Fruit fly (Drosophila melanogaster) whole organism, embryonic: ENCODE results near the gene CG12279.

Experiments used
- Abd-B ChIP-seq: fragments of 200-800 bp; sonication (Bioruptor generic); optimal IDR thresholded peaks from 2 replicates; lab custom pipeline; 2018; ENCODE audit warnings: missing biosample characterization, mild to moderate bottlenecking, missing genetic modification characterization, moderate library complexity
- Asciz ChIP-seq: fragments of 200-800 bp; sonication (Bioruptor generic); optimal IDR thresholded peaks from 2 replicates; lab custom pipeline; 2017; ENCODE audit warnings: missing biosample characterization, mild to moderate bottlenecking, missing genetic modification characterization, missing genetic modification reagents
- Awh ChIP-seq: fragments of 200-800 bp; sonication (Bioruptor generic); IDR thresholded peaks from 2 replicates; pipeline ENCODE4, ENCODE4 v1.3.6; 2022; ENCODE audit warnings: missing biosample characterization, missing genetic modification characterization
- CG11398 ChIP-seq: fragments of 200-800 bp; sonication (Bioruptor generic); optimal IDR thresholded peaks from 2 replicates; lab custom pipeline; 2016; ENCODE audit warnings: missing biosample characterization, missing genetic modification characterization
- CG12299 ChIP-seq: fragments of 200-800 bp; sonication (Bioruptor generic); optimal IDR thresholded peaks from 2 replicates; lab custom pipeline; 2018; ENCODE audit warnings: missing biosample characterization, mild to moderate bottlenecking, missing genetic modification characterization
- CG14014 ChIP-seq: fragments of 200-800 bp; sonication (Bioruptor generic); IDR thresholded peaks from 2 replicates; pipeline ENCODE4 v1.3.6; 2022; ENCODE audit warnings: missing biosample characterization, missing genetic modification characterization
- CG14710 ChIP-seq: fragments of 200-800 bp; sonication (Bioruptor generic); optimal IDR thresholded peaks from 3 replicates; lab custom pipeline; 2019; ENCODE audit warnings: missing biosample characterization, mild to moderate bottlenecking, missing genetic modification characterization, moderate library complexity
- CG17802 ChIP-seq: fragments of 200-800 bp; sonication (Bioruptor generic); optimal IDR thresholded peaks from 2 replicates; lab custom pipeline; 2018; ENCODE audit warnings: missing biosample characterization, mild to moderate bottlenecking, missing genetic modification characterization, moderate library complexity
- CG17912 ChIP-seq: fragments of 200-800 bp; sonication (Bioruptor generic); optimal IDR thresholded peaks from 2 replicates; lab custom pipeline; 2018; ENCODE audit warnings: missing biosample characterization, mild to moderate bottlenecking, missing genetic modification characterization
- CG18011 ChIP-seq: fragments of 200-800 bp; sonication (Bioruptor generic); optimal IDR thresholded peaks from 2 replicates; lab custom pipeline; 2017; ENCODE audit warnings: missing biosample characterization, missing genetic modification characterization, mild to moderate bottlenecking, moderate library complexity, missing genotype
- CG2678 ChIP-seq: fragments of 200-800 bp; sonication (Bioruptor generic); optimal IDR thresholded peaks from 3 replicates; lab custom pipeline; 2019; ENCODE audit warnings: missing biosample characterization, mild to moderate bottlenecking, missing genetic modification characterization, moderate library complexity
- CG31388 ChIP-seq: fragments of 200-800 bp; sonication (Bioruptor generic); optimal IDR thresholded peaks from 2 replicates; lab custom pipeline; 2016; ENCODE audit warnings: missing biosample characterization, missing genetic modification characterization
- CG34376 ChIP-seq: fragments of 200-800 bp; sonication (Bioruptor generic); optimal IDR thresholded peaks from 2 replicates; lab custom pipeline; 2018; ENCODE audit warnings: missing biosample characterization, mild to moderate bottlenecking, missing genetic modification characterization
- CG4360 ChIP-seq: fragments of 200-800 bp; sonication (Bioruptor generic); IDR thresholded peaks from 2 replicates; pipeline ENCODE4 v1.3.6; 2022; ENCODE audit warnings: missing biosample characterization, missing genetic modification characterization
- CG43689 ChIP-seq: fragments of 200-800 bp; sonication (Bioruptor generic); IDR thresholded peaks from 2 replicates; pipeline ENCODE4 v1.3.6; 2022; ENCODE audit warnings: missing biosample characterization, missing genetic modification characterization
- CG4707 ChIP-seq: fragments of 200-800 bp; sonication (Bioruptor generic); optimal IDR thresholded peaks from 2 replicates; lab custom pipeline; 2018; ENCODE audit warnings: missing biosample characterization, mild to moderate bottlenecking, missing genetic modification characterization, moderate library complexity
- CG6175 ChIP-seq: fragments of 200-800 bp; sonication (Bioruptor generic); IDR thresholded peaks from 3 replicates; pipeline ENCODE4 v1.3.6; 2022; ENCODE audit warnings: missing biosample characterization, missing genetic modification characterization
- CG6654 ChIP-seq: fragments of 200-800 bp; sonication (Bioruptor generic); optimal IDR thresholded peaks from 2 replicates; lab custom pipeline; 2017; ENCODE audit warnings: missing biosample characterization, mild to moderate bottlenecking, missing genetic modification characterization
- CG8359 ChIP-seq: fragments of 200-800 bp; sonication (Bioruptor generic); optimal IDR thresholded peaks from 2 replicates; lab custom pipeline; 2017; ENCODE audit warnings: missing biosample characterization, mild to moderate bottlenecking, missing genetic modification characterization, borderline replicate concordance
- CTCF ChIP-seq: fragments of 200-800 bp; sonication (Bioruptor generic); optimal IDR thresholded peaks from 2 replicates; lab custom pipeline; 2017; ENCODE audit warnings: missing biosample characterization, mild to moderate bottlenecking, missing genetic modification characterization, moderate library complexity
- D19B ChIP-seq: fragments of 200-800 bp; sonication (Bioruptor generic); optimal IDR thresholded peaks from 2 replicates; lab custom pipeline; 2017; ENCODE audit warnings: missing biosample characterization, mild to moderate bottlenecking, missing genetic modification characterization
- Dfd ChIP-seq, 2 experiments: fragments of >200 bp; optimal IDR thresholded peaks; 2 replicates each; lab custom pipeline; 2017; ENCODE audit warnings: missing biosample characterization in 2 of 2, missing genetic modification characterization in 2 of 2
- Fer1 ChIP-seq: fragments of 200-800 bp; sonication (Bioruptor generic); optimal IDR thresholded peaks from 2 replicates; lab custom pipeline; 2017; ENCODE audit warnings: missing biosample characterization, mild to moderate bottlenecking, missing genetic modification characterization
- Gsc ChIP-seq: fragments of 200-800 bp; sonication (Bioruptor generic); IDR thresholded peaks from 2 replicates; pipeline ENCODE4 v1.3.6; 2022; ENCODE audit warnings: missing biosample characterization, missing genetic modification characterization
- Hand ChIP-seq: fragments of 200-800 bp; sonication (Bioruptor generic); optimal IDR thresholded peaks from 2 replicates; lab custom pipeline; 2017; ENCODE audit warnings: mild to moderate bottlenecking, missing biosample characterization, missing genetic modification reagents, missing genetic modification characterization
- Lim3 ChIP-seq: fragments of 200-800 bp; sonication (Bioruptor generic); IDR thresholded peaks from 2 replicates; pipeline ENCODE4 v1.3.6; 2022; ENCODE audit warnings: missing biosample characterization, missing genetic modification characterization
- MBD-R2 ChIP-seq: fragments of 200-800 bp; sonication (Bioruptor generic); IDR thresholded peaks from 2 replicates; pipeline ENCODE4 v1.3.6; 2022; ENCODE audit warnings: missing biosample characterization, missing genetic modification characterization
- Mad ChIP-seq: fragments of 200-800 bp; sonication (Bioruptor generic); optimal IDR thresholded peaks from 2 replicates; lab custom pipeline; 2016; ENCODE audit warnings: missing biosample characterization, missing genetic modification characterization
- Opbp ChIP-seq: fragments of 200-800 bp; sonication (Bioruptor generic); IDR thresholded peaks from 3 replicates; pipeline ENCODE4 v1.3.6; 2022; ENCODE audit warnings: missing biosample characterization, missing genetic modification characterization; ENCODE audit not compliant: partially characterized antibody
- Poxn ChIP-seq: fragments of 200-800 bp; sonication (Bioruptor generic); IDR thresholded peaks from 2 replicates; pipeline ENCODE4 v1.3.6; 2022; ENCODE audit warnings: missing biosample characterization, missing genetic modification characterization
- Ravus ChIP-seq: fragments of 200-800 bp; sonication (Bioruptor generic); IDR thresholded peaks from 2 replicates; pipeline ENCODE4 v1.3.6; 2022; ENCODE audit warnings: missing biosample characterization, missing genetic modification characterization
- Rx ChIP-seq: fragments of 200-800 bp; sonication (Bioruptor generic); IDR thresholded peaks from 2 replicates; pipeline ENCODE4 v1.3.6; 2022; ENCODE audit warnings: missing biosample characterization, missing genetic modification characterization
- Sox102F ChIP-seq: fragments of 200-800 bp; sonication (Bioruptor generic); optimal IDR thresholded peaks from 2 replicates; lab custom pipeline; 2018; ENCODE audit warnings: missing biosample characterization, mild to moderate bottlenecking, missing genetic modification characterization, moderate library complexity
- Taf1 ChIP-seq: fragments of 200-800 bp; sonication (Bioruptor generic); IDR thresholded peaks from 2 replicates; pipeline ENCODE4 v1.3.6; 2022; ENCODE audit warnings: missing biosample characterization, missing genetic modification characterization
- Tbp ChIP-seq: fragments of >200 bp; optimal IDR thresholded peaks from 2 replicates; lab custom pipeline; 2018; ENCODE audit warnings: missing biosample characterization, missing genetic modification characterization
- Xrp1 ChIP-seq: fragments of 200-800 bp; sonication (Bioruptor generic); IDR thresholded peaks from 2 replicates; pipeline ENCODE4 v1.3.6; 2022; ENCODE audit warnings: missing biosample characterization, missing genetic modification characterization
- cad ChIP-seq: fragments of >200 bp; optimal IDR thresholded peaks from 2 replicates; lab custom pipeline; 2017; ENCODE audit warnings: missing biosample characterization, missing genetic modification characterization
- corto ChIP-seq: fragments of 200-800 bp; sonication (Bioruptor generic); optimal IDR thresholded peaks from 2 replicates; lab custom pipeline; 2016; ENCODE audit warnings: missing biosample characterization, mild to moderate bottlenecking, missing genetic modification characterization, moderate library complexity
- esg ChIP-seq: fragments of 200-800 bp; sonication (Bioruptor generic); conservative IDR thresholded peaks from 2 replicates; pipeline ENCODE4 v1.3.6; 2022; ENCODE audit warnings: missing biosample characterization, missing genetic modification characterization
- exex ChIP-seq: fragments of 200-800 bp; sonication (Bioruptor generic); optimal IDR thresholded peaks from 4 replicates; lab custom pipeline; 2018; ENCODE audit warnings: missing biosample characterization, mild to moderate bottlenecking, missing genetic modification characterization, moderate library complexity
- fd64A ChIP-seq: fragments of 200-800 bp; sonication (Bioruptor generic); optimal IDR thresholded peaks from 3 replicates; lab custom pipeline; 2018; ENCODE audit warnings: missing biosample characterization, mild to moderate bottlenecking, missing genetic modification characterization
- gsb ChIP-seq: fragments of 200-800 bp; sonication (Bioruptor generic); IDR thresholded peaks from 2 replicates; pipeline ENCODE4 v1.3.6; 2022; ENCODE audit warnings: missing biosample characterization, missing genetic modification characterization
- inv ChIP-seq: fragments of 200-800 bp; sonication (Bioruptor generic); IDR thresholded peaks from 2 replicates; pipeline ENCODE4 v1.3.6; 2022; ENCODE audit warnings: missing biosample characterization, missing genetic modification characterization; ENCODE audit not compliant: partially characterized antibody
- nau ChIP-seq: fragments of 200-800 bp; sonication (Bioruptor generic); optimal IDR thresholded peaks from 3 replicates; lab custom pipeline; 2017; ENCODE audit warnings: missing biosample characterization, mild to moderate bottlenecking, missing genetic modification characterization, missing genetic modification reagents
- otp ChIP-seq: fragments of 200-800 bp; sonication (Bioruptor generic); IDR thresholded peaks from 3 replicates; pipeline ENCODE4, ENCODE4 v1.3.6; 2022; ENCODE audit warnings: missing biosample characterization, missing genetic modification characterization
- ranshi ChIP-seq: fragments of 200-800 bp; sonication (Bioruptor generic); IDR thresholded peaks from 2 replicates; pipeline ENCODE4 v1.3.6; 2022; ENCODE audit warnings: missing biosample characterization, missing genetic modification characterization
- schlank ChIP-seq: fragments of 200-800 bp; sonication (Bioruptor generic); optimal IDR thresholded peaks from 2 replicates; lab custom pipeline; 2018; ENCODE audit warnings: missing biosample characterization, mild to moderate bottlenecking, missing genetic modification characterization
- seq ChIP-seq: fragments of 200-800 bp; sonication (Bioruptor generic); IDR thresholded peaks from 2 replicates; pipeline ENCODE4 v1.3.6; 2022; ENCODE audit warnings: missing biosample characterization, missing genetic modification characterization
- slbo ChIP-seq: fragments of 200-800 bp; sonication (Bioruptor generic); IDR thresholded peaks from 2 replicates; pipeline ENCODE4 v1.3.6; 2022; ENCODE audit warnings: missing biosample characterization, missing genetic modification characterization
- sug ChIP-seq: fragments of 200-800 bp; optimal IDR thresholded peaks from 2 replicates; lab custom pipeline; 2019; ENCODE audit warnings: missing biosample characterization, mild to moderate bottlenecking, missing genetic modification characterization, moderate library complexity
- zfh2 ChIP-seq: fragments of 200-800 bp; sonication (Bioruptor generic); optimal IDR thresholded peaks from 2 replicates; lab custom pipeline; 2016; ENCODE audit warnings: missing biosample characterization, missing genetic modification characterization

The CG12279 gene

dm6 chr3R:12727944-12728649 is 23.2 kb downstream of the CG12279 start (continued):
- no peak for TF ChIP-seq nau
- no peak for TF ChIP-seq inv (GFP tag; lab: Robert Waterston, UW)
- no peak for TF ChIP-seq CG4360 (GFP tag; lab: Robert Waterston, UW)
- no peak for TF ChIP-seq CG17912 (GFP tag; lab: Kevin White, UChicago)
- peak; percentile 36 for TF ChIP-seq CG2678 (tag; lab: Kevin White, UChicago)
- TF ChIP-seq CG6175 (GFP tag; lab: Robert Waterston, UW) = no peak
- TF ChIP-seq Hand (GFP tag; lab: Kevin White, UChicago) = peak; percentile 30
- no peak for TF ChIP-seq Asciz
- TF ChIP-seq Poxn = no peak
- TF ChIP-seq zfh2 (GFP tag; lab: Kevin White, UChicago) = no peak
- TF ChIP-seq slbo (GFP tag; lab: Robert Waterston, UW) = peak; percentile 44
- TF ChIP-seq Awh = no peak
- TF ChIP-seq CG34376 (GFP tag; lab: Kevin White, UChicago) = no peak
- TF ChIP-seq CG14710 (tag; lab: Kevin White, UChicago) = no peak
- TF ChIP-seq exex (tag; lab: Kevin White, UChicago) = no peak
- TF ChIP-seq fd64A (GFP tag; lab: Kevin White, UChicago) = no peak
- TF ChIP-seq CG4707 = no peak
- TF ChIP-seq CG8359 (GFP tag; lab: Kevin White, UChicago) = no peak
- TF ChIP-seq MBD-R2 (GFP tag; lab: Robert Waterston, UW) = no peak
- peak; percentile 24; the same call in 1 of the 2 replicates for TF ChIP-seq Taf1 (GFP tag; lab: Robert Waterston, UW)
- TF ChIP-seq Dfd (GFP tag; optimal IDR thresholded peaks at IDR 0.05; lab: Kevin White, UChicago) = no peak
- TF ChIP-seq Mad (GFP tag; lab: Kevin White, UChicago) = no peak
- TF ChIP-seq CG12299 (tag; lab: Kevin White, UChicago) = no peak
- TF ChIP-seq CG31388 (GFP tag; lab: Kevin White, UChicago) = no peak
- TF ChIP-seq corto (GFP tag; lab: Kevin White, UChicago) = no peak
- no peak for TF ChIP-seq CG11398 (GFP tag; lab: Kevin White, UChicago)
- TF ChIP-seq ranshi (GFP tag; lab: Robert Waterston, UW) = 0 out of 2 replicates have a peak, but pooled peaks have one; percentile 45
- TF ChIP-seq cad (GFP tag; lab: Kevin White, UChicago) = no peak
- no peak for TF ChIP-seq CG18011 (GFP tag; lab: Kevin White, UChicago)
- TF ChIP-seq Ravus (GFP tag; lab: Robert Waterston, UW) = no peak
- no peak for TF ChIP-seq CG17802 (tag; lab: Kevin White, UChicago)
- 0 out of 3 replicates have a peak, but pooled peaks have one; percentile 19 for TF ChIP-seq otp (GFP tag; lab: Robert Waterston, UW)
- no peak for TF ChIP-seq schlank (tag; lab: Kevin White, UChicago)
- TF ChIP-seq Tbp = no peak
- no peak; the same call in 1 of the 2 replicates for TF ChIP-seq esg (GFP tag; lab: Robert Waterston, UW)
- no peak for TF ChIP-seq Opbp (GFP tag; lab: Robert Waterston, UW)
- no peak for TF ChIP-seq gsb (GFP tag; lab: Robert Waterston, UW)
- no peak for TF ChIP-seq Abd-B
- TF ChIP-seq CG6654 = peak; percentile 11
- TF ChIP-seq Sox102F (GFP tag; lab: Kevin White, UChicago) = peak; percentile 50
- no peak for TF ChIP-seq D19B (GFP tag; lab: Kevin White, UChicago)
- TF ChIP-seq Gsc (GFP tag; lab: Robert Waterston, UW) = no peak
- peak; percentile 44; the same call in 1 of the 2 replicates for TF ChIP-seq Xrp1 (GFP tag; lab: Robert Waterston, UW)
- no peak for TF ChIP-seq CG14014 (GFP tag; lab: Robert Waterston, UW)
- peak; percentile 47 for TF ChIP-seq Fer1
- 0 out of 2 replicates have a peak, but pooled peaks have one; percentile 19 for TF ChIP-seq seq (GFP tag; lab: Robert Waterston, UW)
- TF ChIP-seq sug (tag; lab: Kevin White, UChicago) = no peak
- TF ChIP-seq CG43689 (GFP tag; lab: Robert Waterston, UW) = no peak
- peak; percentile 46; the same call in 1 of the 2 replicates for TF ChIP-seq Rx (GFP tag; lab: Robert Waterston, UW)
- TF ChIP-seq CTCF = no peak
- no peak for TF ChIP-seq Lim3 (GFP tag; lab: Robert Waterston, UW)
